Worm (Caenorhabditis elegans) whole organism, L4 larva: Measurements from ENCODE around the gene F09E10.6.

ENCODE experiments used
- T26A8.4 ChIP-seq: fragments of 200-800 bp; sonication (Bioruptor generic); IDR thresholded peaks from 2 replicates; pipeline ENCODE4 v1.3.6; 2022; ENCODE audit warnings: missing genetic modification characterization, missing compliant biosample characterization
- ZK337.2 ChIP-seq: fragments of 200-800 bp; sonication (Bioruptor generic); IDR thresholded peaks from 2 replicates; pipeline ENCODE4 v1.3.6; 2022; ENCODE audit warnings: missing genetic modification reagents, missing genetic modification characterization, missing compliant biosample characterization
- ZK546.5 ChIP-seq, 2 experiments: sonication (generic microtip); optimal IDR thresholded peaks; 2 replicates each; lab custom pipeline; 2017; ENCODE audit warnings: missing biosample characterization in 2 of 2, missing genetic modification characterization in 2 of 2
- aha-1 ChIP-seq: fragments of 150-350 bp; peaks from one replicate; lab custom pipeline; 2014; ENCODE audit warnings: missing biosample characterization, missing genetic modification characterization
- arid-1 ChIP-seq: fragments of 200-800 bp; sonication (Bioruptor generic); conservative IDR thresholded peaks from 2 replicates; pipeline ENCODE4 v1.3.6; 2022; ENCODE audit warnings: missing genetic modification reagents, missing genetic modification characterization, missing compliant biosample characterization
- cey-2 ChIP-seq: sonication (generic microtip); optimal IDR thresholded peaks from 3 replicates; lab custom pipeline; 2017; ENCODE audit warnings: missing genetic modification characterization, mild to moderate bottlenecking, missing compliant biosample characterization, antibody characterized with exemption, borderline replicate concordance; ENCODE audit not compliant: insufficient read depth
- dve-1 ChIP-seq: sonication (generic microtip); optimal IDR thresholded peaks from 2 replicates; lab custom pipeline; 2017; ENCODE audit warnings: antibody characterized with exemption, mild to moderate bottlenecking, missing genetic modification characterization, missing compliant biosample characterization; ENCODE audit not compliant: insufficient read depth
- egl-27 ChIP-seq: sonication (generic microtip); optimal IDR thresholded peaks from 3 replicates; lab custom pipeline; 2017; ENCODE audit warnings: missing biosample characterization, missing genetic modification reagents, missing genetic modification characterization
- fos-1 ChIP-seq: fragments of 150-350 bp; optimal IDR thresholded peaks from 2 replicates; lab custom pipeline; 2014; ENCODE audit warnings: missing biosample characterization, missing genetic modification characterization
- gei-8 ChIP-seq: fragments of 200-800 bp; sonication (Bioruptor generic); optimal IDR thresholded peaks from 2 replicates; lab custom pipeline; 2018; ENCODE audit warnings: mild to moderate bottlenecking, missing genetic modification characterization, missing compliant biosample characterization
- hif-1 ChIP-seq, 2 experiments: sonication (generic microtip); optimal IDR thresholded peaks; 2 replicates each; lab custom pipeline; 2016 to 2017; ENCODE audit warnings: missing compliant biosample characterization in 2 of 2, missing genetic modification characterization in 2 of 2, missing genetic modification reagents in 2 of 2, missing genotype in 2 of 2, mild to moderate bottlenecking in 1 of 2
- hmg-1.1 ChIP-seq: fragments of 200-800 bp; sonication (Bioruptor generic); IDR thresholded peaks from 2 replicates; pipeline ENCODE4 v1.3.6; 2022; ENCODE audit warnings: missing genetic modification reagents, missing genetic modification characterization, missing compliant biosample characterization
- lim-7 ChIP-seq: fragments of 200-800 bp; sonication (Bioruptor generic); IDR thresholded peaks from 2 replicates; pipeline ENCODE4 v1.3.6; 2022; ENCODE audit warnings: missing genetic modification characterization, missing compliant biosample characterization
- lin-15B ChIP-seq: fragments of 150-350 bp; sonication (generic microtip); optimal IDR thresholded peaks from 3 replicates; lab custom pipeline; 2014; ENCODE audit warnings: missing biosample characterization, missing genetic modification characterization
- lin-38 ChIP-seq: fragments of 200-800 bp; sonication (Bioruptor generic); IDR thresholded peaks from 2 replicates; pipeline ENCODE4 v1.3.6; 2022; ENCODE audit warnings: missing genetic modification reagents, missing genetic modification characterization, missing compliant biosample characterization
- lin-39 ChIP-seq: fragments of 150-350 bp; optimal IDR thresholded peaks from 2 replicates; lab custom pipeline; 2014; ENCODE audit warnings: missing biosample characterization, missing genetic modification reagents, missing genetic modification characterization
- madf-9 ChIP-seq: fragments of 200-800 bp; sonication (Bioruptor generic); conservative IDR thresholded peaks from 2 replicates; pipeline ENCODE4 v1.3.6; 2022; ENCODE audit warnings: missing genetic modification reagents, missing genetic modification characterization, missing compliant biosample characterization
- mdl-1 ChIP-seq, 2 experiments: fragments of 150-350 bp in 1 of 2; sonication (generic microtip) in 1 of 2; optimal IDR thresholded peaks; 2 replicates each; lab custom pipeline; 2014 to 2017; ENCODE audit warnings: missing biosample characterization in 2 of 2, missing genetic modification characterization in 2 of 2
- mes-2 ChIP-seq: sonication (generic microtip); optimal IDR thresholded peaks from 2 replicates; lab custom pipeline; 2016; ENCODE audit warnings: missing genotype, mild to moderate bottlenecking, missing genetic modification characterization, missing compliant biosample characterization; ENCODE audit not compliant: poor library complexity, severe bottlenecking
- mxl-3 ChIP-seq: fragments of 200-800 bp; sonication (Bioruptor generic); optimal IDR thresholded peaks from 2 replicates; lab custom pipeline; 2018; ENCODE audit warnings: mild to moderate bottlenecking, missing genetic modification characterization, missing compliant biosample characterization
- nhr-10 ChIP-seq: fragments of 150-350 bp; optimal IDR thresholded peaks from 2 replicates; lab custom pipeline; 2014; ENCODE audit warnings: missing biosample characterization, missing genetic modification characterization
- nhr-102 ChIP-seq: sonication (generic microtip); optimal IDR thresholded peaks from 2 replicates; lab custom pipeline; 2016; ENCODE audit warnings: mild to moderate bottlenecking, missing genetic modification characterization, moderate library complexity, missing compliant biosample characterization
- nhr-11 ChIP-seq: fragments of 150-350 bp; optimal IDR thresholded peaks from 2 replicates; lab custom pipeline; 2014; ENCODE audit warnings: missing biosample characterization, missing genetic modification characterization
- nhr-237 ChIP-seq: sonication (generic microtip); optimal IDR thresholded peaks from 2 replicates; lab custom pipeline; 2017; ENCODE audit warnings: missing biosample characterization, missing genetic modification characterization
- nhr-25 ChIP-seq: sonication (generic microtip); optimal IDR thresholded peaks from 2 replicates; lab custom pipeline; 2017; ENCODE audit warnings: missing genetic modification characterization, mild to moderate bottlenecking, missing compliant biosample characterization, antibody characterized with exemption, moderate library complexity, borderline replicate concordance; ENCODE audit not compliant: insufficient read depth
- nhr-28 ChIP-seq: fragments of 150-350 bp; optimal IDR thresholded peaks from 2 replicates; lab custom pipeline; 2014; ENCODE audit warnings: missing biosample characterization, missing genetic modification characterization
- nhr-76 ChIP-seq: fragments of 150-350 bp; optimal IDR thresholded peaks from 2 replicates; lab custom pipeline; 2014; ENCODE audit warnings: missing biosample characterization, missing genetic modification characterization
- nhr-77 ChIP-seq: fragments of 150-350 bp; optimal IDR thresholded peaks from 2 replicates; lab custom pipeline; 2014; ENCODE audit warnings: missing biosample characterization, missing genetic modification characterization
- php-3 ChIP-seq: fragments of 200-800 bp; sonication (Bioruptor generic); IDR thresholded peaks from 2 replicates; pipeline ENCODE4 v1.3.6; 2022; ENCODE audit warnings: missing genetic modification reagents, missing genetic modification characterization, missing compliant biosample characterization
- saeg-2 ChIP-seq: fragments of 200-800 bp; sonication (Bioruptor generic); IDR thresholded peaks from 2 replicates; pipeline ENCODE4 v1.3.6; 2022; ENCODE audit warnings: missing genetic modification reagents, missing genetic modification characterization, missing compliant biosample characterization
- sdz-12 ChIP-seq: fragments of 200-800 bp; sonication (Bioruptor generic); optimal IDR thresholded peaks from 2 replicates; lab custom pipeline; 2018; ENCODE audit warnings: mild to moderate bottlenecking, missing genetic modification characterization, missing compliant biosample characterization
- set-16 ChIP-seq: fragments of 200-800 bp; sonication (Bioruptor generic); IDR thresholded peaks from 2 replicates; pipeline ENCODE4 v1.3.6; 2022; ENCODE audit warnings: missing genetic modification reagents, missing genetic modification characterization, missing compliant biosample characterization
- skn-1 ChIP-seq: fragments of 150-350 bp; optimal IDR thresholded peaks from 2 replicates; lab custom pipeline; 2014; ENCODE audit warnings: missing biosample characterization, missing genetic modification characterization
- spr-3 ChIP-seq: fragments of 200-800 bp; sonication (Bioruptor generic); optimal IDR thresholded peaks from 2 replicates; lab custom pipeline; 2018; ENCODE audit warnings: mild to moderate bottlenecking, missing genetic modification characterization, missing compliant biosample characterization
- tag-97 ChIP-seq: fragments of 200-800 bp; sonication (Bioruptor generic); IDR thresholded peaks from 2 replicates; pipeline ENCODE4 v1.3.6; 2022; ENCODE audit warnings: missing genetic modification characterization, missing compliant biosample characterization
- tra-1 ChIP-seq: fragments of 200-800 bp; sonication (Bioruptor generic); IDR thresholded peaks from 2 replicates; pipeline ENCODE4 v1.3.6; 2022; ENCODE audit warnings: missing genetic modification reagents, missing genetic modification characterization, missing compliant biosample characterization
- unc-130 ChIP-seq: sonication (generic microtip); optimal IDR thresholded peaks from 2 replicates; lab custom pipeline; 2016; ENCODE audit warnings: missing genetic modification reagents, missing genetic modification characterization, missing compliant biosample characterization
- unc-62 ChIP-seq, 3 experiments: fragments of 150-350 bp in 1 of 3; sonication (generic microtip); optimal IDR thresholded peaks in 2 of 3; peaks in 1 of 3; 1 replicate in 1 of 3; 2 replicates in 2 of 3; lab custom pipeline; 2014 to 2017; ENCODE audit warnings: missing biosample characterization in 3 of 3, missing genetic modification characterization in 3 of 3, missing genetic modification reagents in 3 of 3, missing genotype in 1 of 3
- zag-1 ChIP-seq: fragments of 150-350 bp; optimal IDR thresholded peaks from 2 replicates; lab custom pipeline; 2014; ENCODE audit warnings: missing biosample characterization, missing genetic modification characterization
- zfp-2 ChIP-seq: sonication (generic microtip); optimal IDR thresholded peaks from 2 replicates; lab custom pipeline; 2016; ENCODE audit warnings: mild to moderate bottlenecking, missing genetic modification characterization, missing compliant biosample characterization
- zfp-3 ChIP-seq: fragments of 200-800 bp; sonication (Bioruptor generic); conservative IDR thresholded peaks from 2 replicates; pipeline ENCODE4 v1.3.6; 2022; ENCODE audit warnings: missing genetic modification reagents, missing genetic modification characterization, missing compliant biosample characterization
- zip-11 ChIP-seq: fragments of 200-800 bp; sonication (Bioruptor generic); IDR thresholded peaks from 2 replicates; pipeline ENCODE4 v1.3.6; 2022; ENCODE audit warnings: missing genetic modification characterization, missing compliant biosample characterization
- ztf-11 ChIP-seq: fragments of 150-350 bp; optimal IDR thresholded peaks from 2 replicates; lab custom pipeline; 2014; ENCODE audit warnings: missing biosample characterization, missing genetic modification characterization

F09E10.6 gene

DNA sequence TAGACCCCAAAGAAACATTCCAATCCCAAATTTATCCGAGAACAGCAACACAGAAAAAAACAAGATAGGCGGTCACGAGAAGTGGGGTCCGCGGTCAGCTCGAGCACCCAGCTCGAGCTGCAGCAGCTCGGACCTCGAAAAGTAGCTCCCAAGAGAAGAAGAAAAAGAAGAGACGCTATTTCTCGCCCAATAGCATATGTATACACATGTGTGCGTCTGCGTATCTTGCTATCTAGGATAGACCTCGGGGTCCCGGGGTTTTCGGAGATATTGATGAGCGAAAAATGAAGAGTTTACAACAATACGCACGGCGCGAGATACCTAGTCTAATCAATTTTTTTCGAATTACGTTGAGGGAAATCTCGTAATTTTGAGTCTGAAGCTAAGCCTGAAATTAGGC lies 24.6 kb upstream of the F09E10.6 start (continued):
- no peak for TF ChIP-seq nhr-10 (tag; lab: Kevin White, UChicago)
- TF ChIP-seq nhr-28 (tag; lab: Kevin White, UChicago), result no peak
- no peak for TF ChIP-seq T26A8.4 (GFP tag; lab: Robert Waterston, UW)
- TF ChIP-seq mdl-1 (tag; optimal IDR thresholded peaks at IDR 0.05; lab: Kevin White, UChicago), result peak in 1 of 2 experiments; percentile 45
- no peak for TF ChIP-seq arid-1
- no peak for TF ChIP-seq nhr-77 (tag; lab: Kevin White, UChicago)
- no peak for TF ChIP-seq fos-1 (tag; lab: Kevin White, UChicago)
- TF ChIP-seq nhr-237, result no peak
- TF ChIP-seq ZK337.2, result no peak
- peak; percentile 19 for TF ChIP-seq nhr-11
- TF ChIP-seq lim-7 (GFP tag; lab: Robert Waterston, UW), result no peak
- peak; percentile 4 for TF ChIP-seq mes-2 (tag; lab: Kevin White, UChicago)
- TF ChIP-seq egl-27 (tag; lab: Kevin White, UChicago), result no peak
- TF ChIP-seq, all 104 proteins: peak for 8

DNA sequence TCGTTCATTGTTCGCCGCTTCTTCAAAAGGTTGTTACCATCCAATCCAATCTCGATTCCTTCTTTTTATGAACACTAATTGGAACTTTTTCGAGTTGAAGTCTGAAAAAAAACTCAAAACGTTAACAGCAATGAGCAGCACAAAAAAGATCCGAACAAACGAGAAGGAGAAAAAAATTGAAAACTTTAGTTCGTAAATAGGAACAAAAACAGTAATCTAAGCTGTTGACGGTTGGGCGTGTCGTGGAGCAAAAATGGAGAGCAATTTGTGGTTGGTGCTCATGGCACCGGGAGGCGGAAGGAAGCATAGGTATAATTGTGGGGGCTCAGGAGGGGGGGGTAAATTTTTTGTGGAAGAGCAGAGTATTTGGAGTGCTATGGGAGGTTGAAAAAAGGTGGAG lies 23.9 kb upstream of the F09E10.6 start, which contains the start of gene toca-1:
Gene toca-1, minus strand, starts transcription at position 101 of the 400 bp plus-strand sequence.
- TF ChIP-seq hif-1 (tag; optimal IDR thresholded peaks at IDR 0.05; lab: Kevin White, UChicago), result no peak
- TF ChIP-seq nhr-237, result no peak
- no peak for TF ChIP-seq nhr-25
- no peak for TF ChIP-seq mes-2 (tag; lab: Kevin White, UChicago)
- TF ChIP-seq unc-62 (GFP tag; optimal IDR thresholded peaks at IDR 0.05 in 1 of 2; lab: Kevin White, UChicago), result no peak
- TF ChIP-seq unc-62 (tag; optimal IDR thresholded peaks at IDR 0.05; lab: Kevin White, UChicago), result no peak
- TF ChIP-seq nhr-102, result no peak
- TF ChIP-seq sdz-12 (GFP tag; lab: Kevin White, UChicago), result no peak
- no peak for TF ChIP-seq zfp-2 (tag; lab: Kevin White, UChicago)
- no peak for TF ChIP-seq nhr-76
- TF ChIP-seq, all 104 proteins: peak for 0

DNA sequence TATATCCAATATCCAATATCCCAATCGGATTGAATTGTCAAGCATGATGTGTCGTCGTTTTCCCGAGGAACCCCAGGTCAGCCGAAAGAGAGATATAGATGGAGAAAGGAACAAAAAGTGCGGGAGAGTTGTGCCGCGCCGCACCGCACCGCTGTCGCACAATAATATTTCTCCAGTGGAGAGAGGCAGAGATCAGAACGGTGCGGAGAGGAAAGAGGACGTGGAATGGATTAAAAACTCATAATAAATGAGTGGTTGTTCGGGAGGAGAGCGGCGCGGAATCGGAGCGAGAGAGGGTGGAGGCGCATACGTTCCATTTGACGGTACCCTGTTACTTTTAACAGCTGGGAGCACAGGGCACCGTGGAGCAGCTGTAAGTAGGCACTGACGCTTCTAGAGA lies 20.0 kb upstream of the F09E10.6 start:
- no peak for TF ChIP-seq mes-2 (tag; lab: Kevin White, UChicago)
- TF ChIP-seq set-16 (GFP tag; lab: Robert Waterston, UW), result peak; percentile 40; the same call in 1 of the 2 replicates
- no peak for TF ChIP-seq lin-38
- TF ChIP-seq aha-1 (tag; lab: Kevin White, UChicago), result peak; percentile 94
- TF ChIP-seq zfp-3 (GFP tag; lab: Robert Waterston, UW), result no peak
- TF ChIP-seq tra-1, result no peak
- no peak for TF ChIP-seq ZK546.5 (tag; optimal IDR thresholded peaks at IDR 0.05; lab: Kevin White, UChicago)
- no peak for TF ChIP-seq php-3 (GFP tag; lab: Robert Waterston, UW)
- no peak for TF ChIP-seq lin-15B (tag; lab: Kevin White, UChicago)

DNA sequence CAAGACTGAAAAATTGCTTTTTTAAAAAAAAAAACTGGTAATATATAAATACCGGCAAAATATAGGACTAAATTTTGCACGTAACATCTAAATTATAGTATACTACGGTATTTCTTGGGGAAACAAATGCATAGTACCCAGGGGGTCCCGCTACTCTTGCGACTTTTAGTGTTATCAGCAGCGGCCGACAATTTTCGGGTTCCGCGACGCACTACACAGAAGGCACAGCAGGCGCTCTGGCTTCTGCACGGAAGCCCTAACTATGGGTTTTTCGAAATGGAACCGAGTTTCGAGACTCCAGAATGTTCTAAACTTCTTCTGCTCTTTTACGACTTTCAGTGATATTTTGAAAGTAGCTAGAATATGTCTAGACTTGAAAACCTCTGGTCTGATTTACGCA lies 19.1 kb upstream of the F09E10.6 start:
- TF ChIP-seq zip-11 (GFP tag; lab: Robert Waterston, UW), result no peak
- peak; percentile 68 for TF ChIP-seq aha-1 (tag; lab: Kevin White, UChicago)
- TF ChIP-seq nhr-77 (tag; lab: Kevin White, UChicago), result no peak
- TF ChIP-seq unc-62 (GFP tag; optimal IDR thresholded peaks at IDR 0.05 in 1 of 2; lab: Kevin White, UChicago), result peak in 1 of 2 experiments; percentile 81
- no peak for TF ChIP-seq unc-62 (tag; optimal IDR thresholded peaks at IDR 0.05; lab: Kevin White, UChicago)
- no peak for TF ChIP-seq mxl-3
- no peak for TF ChIP-seq nhr-11

DNA sequence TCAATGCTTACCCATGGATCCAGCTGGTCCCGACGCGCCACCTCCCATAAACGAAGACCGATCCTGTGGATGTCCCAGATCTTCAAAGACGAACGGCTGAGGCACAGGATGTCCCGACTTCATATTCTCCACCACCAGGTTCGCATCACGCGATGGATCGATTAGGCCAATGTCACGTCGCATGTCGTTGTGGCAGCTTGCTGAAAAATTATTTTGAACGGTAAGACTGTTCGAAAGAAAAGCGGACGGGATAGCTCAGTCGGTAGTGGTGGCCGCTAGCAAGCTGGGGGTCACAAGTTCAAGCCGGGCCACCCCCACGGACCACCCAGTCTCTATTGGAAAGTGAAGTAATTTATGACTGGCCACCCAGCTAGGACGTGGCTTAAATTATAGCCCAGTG lies 15.7 kb upstream of the F09E10.6 start:
- peak; percentile 97 for TF ChIP-seq aha-1 (tag; lab: Kevin White, UChicago)
- TF ChIP-seq spr-3 (GFP tag; lab: Kevin White, UChicago), result no peak
- peak; percentile 19; the same call in 1 of the 2 replicates for TF ChIP-seq set-16 (GFP tag; lab: Robert Waterston, UW)
- TF ChIP-seq ZK337.2, result no peak
- TF ChIP-seq ztf-11, result no peak
- TF ChIP-seq unc-130 (GFP tag; lab: Kevin White, UChicago), result no peak
- TF ChIP-seq madf-9 (GFP tag; lab: Robert Waterston, UW), result no peak
- no peak for TF ChIP-seq zag-1 (tag; lab: Kevin White, UChicago)
- TF ChIP-seq ZK546.5 (tag; optimal IDR thresholded peaks at IDR 0.05; lab: Kevin White, UChicago), result no peak
- no peak for TF ChIP-seq hmg-1.1
- no peak for TF ChIP-seq dve-1 (tag; lab: Kevin White, UChicago)
- no peak for TF ChIP-seq gei-8
- TF ChIP-seq tag-97 (GFP tag; lab: Robert Waterston, UW), result no peak
- TF ChIP-seq saeg-2 (GFP tag; lab: Robert Waterston, UW), result no peak
- no peak for TF ChIP-seq fos-1 (tag; lab: Kevin White, UChicago)
- TF ChIP-seq cey-2 (tag; lab: Kevin White, UChicago), result no peak
- TF ChIP-seq skn-1 (tag; lab: Kevin White, UChicago), result no peak
- no peak for TF ChIP-seq egl-27 (tag; lab: Kevin White, UChicago)
- TF ChIP-seq lin-39, result no peak
